Worm (Caenorhabditis elegans): ENCODE data around the gene sru-11.

- TF ChIP-seq nhr-237 (tag; optimal IDR thresholded peaks at IDR 0.05): no peak
- TF ChIP-seq ama-1 (optimal IDR thresholded peaks at IDR 0.05): no peak
- TF ChIP-seq ZK546.5 (tag; optimal IDR thresholded peaks at IDR 0.05): no peak
- no peak for TF ChIP-seq snpc-4 (tag; optimal IDR thresholded peaks at IDR 0.05)
- TF ChIP-seq elt-1 (tag; optimal IDR thresholded peaks at IDR 0.05): no peak
- no peak for TF ChIP-seq egl-27 (tag; optimal IDR thresholded peaks at IDR 0.05)
- TF ChIP-seq unc-39 (tag; optimal IDR thresholded peaks at IDR 0.05): no peak
- no peak for TF ChIP-seq nhr-11 (tag; optimal IDR thresholded peaks at IDR 0.05)
- no peak for TF ChIP-seq unc-62 (GFP tag; optimal IDR thresholded peaks at IDR 0.05)
- no peak for TF ChIP-seq lin-39 (tag; optimal IDR thresholded peaks at IDR 0.05)
- no peak for TF ChIP-seq gmeb-1 (tag; optimal IDR thresholded peaks at IDR 0.05)
- no peak for TF ChIP-seq dmd-4 (tag; optimal IDR thresholded peaks at IDR 0.05)
Observed at ce11 chrIV:13626469-13626868, 41.7 kb downstream of the sru-11 start, which contains the start of gene sru-21.
